Fruit fly (Drosophila melanogaster) ovary, adult (tissue): ENCODE data around the gene CG9806.

ENCODE experiments used
- CG17801 ChIP-seq: fragments of 200-800 bp; optimal IDR thresholded peaks from 2 replicates; lab custom pipeline; 2019; ENCODE audit warnings: missing biosample characterization, mild to moderate bottlenecking, missing genetic modification characterization, moderate library complexity; ENCODE audit not compliant: partially characterized antibody

The CG9806 gene

dm6 chrX:10577773-10578172, 49.1 kb downstream of the CG9806 start:
- no peak for TF ChIP-seq CG17801 (GFP tag; lab: Kevin White, UChicago)

DNA sequence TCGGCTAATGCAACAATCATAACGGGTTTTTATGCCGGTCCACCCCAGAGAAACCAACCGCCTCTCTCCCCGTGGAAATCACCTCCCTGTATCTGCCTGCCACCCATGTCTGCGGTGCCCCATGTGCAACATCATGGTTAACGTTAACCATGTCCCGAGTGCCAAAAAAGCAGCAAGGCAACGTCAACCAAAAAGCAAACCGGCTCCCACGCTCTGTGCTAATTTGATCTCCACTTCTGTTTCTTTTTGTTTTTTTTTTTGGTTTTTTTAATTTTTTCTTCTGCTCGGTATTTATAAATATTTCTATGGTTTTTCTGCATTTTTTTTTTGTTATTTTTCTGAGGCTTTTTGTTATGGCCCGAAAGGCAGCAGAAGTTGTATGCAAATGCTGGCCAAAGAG, 49.9 kb downstream of the CG9806 start:
- TF ChIP-seq CG17801 (GFP tag; lab: Kevin White, UChicago), result no peak
